Worm (Caenorhabditis elegans) whole organism, early embryonic: Measurements from ENCODE around the gene fbxc-14.
"Not testable (repeated sequence)": the region's sequence is repeated elsewhere in the genome, so short reads cannot be mapped to it uniquely, and the experiment has no call there.

Experiments
- B0310.2 ChIP-seq: sonication (generic microtip); optimal IDR thresholded peaks from 2 replicates; lab custom pipeline; 2016; ENCODE audit warnings: mild to moderate bottlenecking, missing genetic modification characterization, missing compliant biosample characterization
- F13C5.2 ChIP-seq: sonication (generic microtip); optimal IDR thresholded peaks from 2 replicates; lab custom pipeline; 2017; ENCODE audit warnings: mild to moderate bottlenecking, missing genetic modification characterization, inconsistent platforms, missing compliant biosample characterization
- ama-1 ChIP-seq: fragments of 150-350 bp; optimal IDR thresholded peaks from 2 replicates; lab custom pipeline; 2014
- ceh-13 ChIP-seq: fragments of 200-800 bp; sonication (Bioruptor generic); optimal IDR thresholded peaks from 2 replicates; lab custom pipeline; 2018; ENCODE audit warnings: mild to moderate bottlenecking, missing genetic modification characterization, missing compliant biosample characterization
- ets-7 ChIP-seq: sonication (generic microtip); optimal IDR thresholded peaks from 2 replicates; lab custom pipeline; 2016; ENCODE audit warnings: missing genotype, missing genetic modification characterization, missing compliant biosample characterization
- flt-1 ChIP-seq: fragments of 200-800 bp; sonication (Bioruptor generic); IDR thresholded peaks from 2 replicates; pipeline ENCODE4 v1.3.6; 2022; ENCODE audit warnings: missing genetic modification characterization, missing compliant biosample characterization
- hnd-1 ChIP-seq: sonication (generic microtip); optimal IDR thresholded peaks from 2 replicates; lab custom pipeline; 2016; ENCODE audit warnings: missing genetic modification characterization, missing compliant biosample characterization
- scrt-1 ChIP-seq: fragments of 200-800 bp; sonication (Bioruptor generic); IDR thresholded peaks from 2 replicates; pipeline ENCODE4 v1.3.6; 2022; ENCODE audit warnings: missing genetic modification characterization, missing compliant biosample characterization
- sea-1 ChIP-seq: fragments of 200-800 bp; sonication (Bioruptor generic); conservative IDR thresholded peaks from 2 replicates; pipeline ENCODE4 v1.3.6; 2022; ENCODE audit warnings: missing genetic modification characterization, missing compliant biosample characterization
- tbx-11 ChIP-seq: fragments of 200-800 bp; sonication (Bioruptor generic); IDR thresholded peaks from 2 replicates; pipeline ENCODE4 v1.3.6; 2022; ENCODE audit warnings: missing genetic modification characterization, missing compliant biosample characterization
- tra-4 ChIP-seq: sonication (generic microtip); optimal IDR thresholded peaks from 2 replicates; lab custom pipeline; 2017; ENCODE audit warnings: missing genetic modification characterization, missing compliant biosample characterization

DNA sequence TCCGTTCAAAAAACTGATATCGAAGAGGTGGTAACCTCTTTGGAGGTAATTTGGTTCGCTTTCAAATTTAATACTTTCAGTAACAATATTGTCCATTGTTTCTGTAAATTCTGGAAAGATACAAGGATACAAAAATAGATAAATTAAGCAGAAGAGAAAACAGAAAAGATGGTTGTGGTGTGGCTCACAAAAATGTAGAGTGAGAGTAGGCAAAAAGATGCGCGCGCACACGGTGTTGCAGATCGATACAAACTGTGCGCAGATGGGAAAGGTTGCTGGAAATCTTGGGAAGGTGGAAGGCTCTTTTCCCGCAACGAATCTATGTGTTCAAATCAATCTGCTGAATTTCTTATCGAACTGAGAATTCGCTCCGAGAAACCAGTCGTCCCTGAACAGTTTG, 50.6 kb downstream of the fbxc-14 start, which contains the start of gene btb-11:
- not testable (repeated sequence) for TF ChIP-seq ama-1 (lab: Kevin White, UChicago); ets-7 (tag; lab: Kevin White, UChicago); hnd-1; flt-1 (GFP tag; lab: Robert Waterston, UW); F13C5.2; tbx-11 (GFP tag; lab: Robert Waterston, UW); B0310.2 (tag; lab: Kevin White, UChicago); ceh-13 (GFP tag; lab: Kevin White, UChicago); tra-4 (tag; lab: Kevin White, UChicago); scrt-1 (GFP tag; lab: Robert Waterston, UW); sea-1 (GFP tag; lab: Robert Waterston, UW)
